Fruit fly (Drosophila melanogaster): ENCODE measurements around the gene CG13901.
A peak's percentile ranks its signal among the peaks of the same experiment; 100 is the strongest.

CG13901 gene

dm6 chr3L:881496-882235, 44.0 kb upstream of the CG13901 start, which contains the start of gene CG13907 (continued):
- no peak for TF ChIP-seq CkIIα-i1 (GFP tag; IDR thresholded peaks at IDR 0.05)
- no peak for TF ChIP-seq gsb-n (tag; optimal IDR thresholded peaks at IDR 0.05)
- no peak for TF ChIP-seq Atf-2 (GFP tag; optimal IDR thresholded peaks at IDR 0.05)
- no peak for TF ChIP-seq gsb (GFP tag; IDR thresholded peaks at IDR 0.05)
- TF ChIP-seq HLH4C (GFP tag; IDR thresholded peaks at IDR 0.05; ENCODE audit: partially characterized antibody), result 0 out of 3 replicates have a peak, but pooled peaks have one; percentile 26
- no peak for TF ChIP-seq ac (GFP tag; optimal IDR thresholded peaks at IDR 0.05)
- TF ChIP-seq dm (GFP tag; optimal IDR thresholded peaks at IDR 0.05), result no peak
- no peak for TF ChIP-seq h (optimal IDR thresholded peaks at IDR 0.05)
- no peak for TF ChIP-seq Scr (GFP tag; IDR thresholded peaks at IDR 0.05; ENCODE audit: partially characterized antibody)
- TF ChIP-seq Sry-β (GFP tag; optimal IDR thresholded peaks at IDR 0.05), result no peak
- TF ChIP-seq kay (GFP tag; optimal IDR thresholded peaks at IDR 0.05), result no peak
- peak; percentile 26 for TF ChIP-seq PHDP (tag; optimal IDR thresholded peaks at IDR 0.05)
- TF ChIP-seq ab (GFP tag; optimal IDR thresholded peaks at IDR 0.05), result no peak
- TF ChIP-seq Drgx (GFP tag; IDR thresholded peaks at IDR 0.05), result no peak
- TF ChIP-seq grn (GFP tag; optimal IDR thresholded peaks at IDR 0.05), result no peak
- no peak for TF ChIP-seq Fer3 (tag; optimal IDR thresholded peaks at IDR 0.05)
- TF ChIP-seq bigmax (GFP tag; optimal IDR thresholded peaks at IDR 0.05), result no peak
- TF ChIP-seq CG1603 (tag; optimal IDR thresholded peaks at IDR 0.05), result no peak
- TF ChIP-seq CG12071 (GFP tag; optimal IDR thresholded peaks at IDR 0.05), result peak; percentile 47
- no peak for TF ChIP-seq CG1233 (GFP tag; optimal IDR thresholded peaks at IDR 0.05)
- TF ChIP-seq ken (GFP tag; IDR thresholded peaks at IDR 0.05), result no peak
- TF ChIP-seq CTCF (GFP tag; optimal IDR thresholded peaks at IDR 0.05), result no peak
- TF ChIP-seq pros (GFP tag; optimal IDR thresholded peaks at IDR 0.05), result peak; percentile 99
- no peak for TF ChIP-seq CG6175 (GFP tag; IDR thresholded peaks at IDR 0.05)
- no peak for TF ChIP-seq CG15514 (GFP tag; optimal IDR thresholded peaks at IDR 0.05)
- no peak for TF ChIP-seq CG13123 (GFP tag; optimal IDR thresholded peaks at IDR 0.05)
- TF ChIP-seq cato (GFP tag; optimal IDR thresholded peaks at IDR 0.05; ENCODE audit: borderline replicate concordance), result no peak
- TF ChIP-seq CG8924 (tag; optimal IDR thresholded peaks at IDR 0.05), result no peak
- no peak for TF ChIP-seq CG30403 (GFP tag; optimal IDR thresholded peaks at IDR 0.05)
- TF ChIP-seq bcd (GFP tag; optimal IDR thresholded peaks at IDR 0.05), result no peak
- no peak for TF ChIP-seq CG11456 (GFP tag; IDR thresholded peaks at IDR 0.05)
- no peak for TF ChIP-seq CG43689 (GFP tag; IDR thresholded peaks at IDR 0.05)
- TF ChIP-seq NFAT (GFP tag; IDR thresholded peaks at IDR 0.05), result no peak
- no peak for TF ChIP-seq tgo (GFP tag; IDR thresholded peaks at IDR 0.05)
- peak; percentile 43; the same call in 1 of the 2 replicates for TF ChIP-seq CG13287 (GFP tag; IDR thresholded peaks at IDR 0.05; ENCODE audit: partially characterized antibody)
- no peak for TF ChIP-seq caup (GFP tag; optimal IDR thresholded peaks at IDR 0.05; ENCODE audit: severe bottlenecking)
- TF ChIP-seq NC2β (GFP tag; optimal IDR thresholded peaks at IDR 0.05), result no peak
- peak; percentile 43; the same call in 1 of the 2 replicates for TF ChIP-seq unc-4 (GFP tag; IDR thresholded peaks at IDR 0.05; ENCODE audit: partially characterized antibody)
- no peak for TF ChIP-seq btn (GFP tag; optimal IDR thresholded peaks at IDR 0.05)
- TF ChIP-seq CrebB (tag; optimal IDR thresholded peaks at IDR 0.05), result no peak
- TF ChIP-seq CG3065 (GFP tag; optimal IDR thresholded peaks at IDR 0.05), result no peak
- TF ChIP-seq CG9215 (GFP tag; IDR thresholded peaks at IDR 0.05), result no peak
- no peak for TF ChIP-seq CG8478 (optimal IDR thresholded peaks at IDR 0.05)
- no peak for TF ChIP-seq CG5245 (GFP tag; optimal IDR thresholded peaks at IDR 0.05)
- TF ChIP-seq klu (GFP tag; IDR thresholded peaks at IDR 0.05), result no peak
- no peak for TF ChIP-seq Lim3 (GFP tag; IDR thresholded peaks at IDR 0.05)
- TF ChIP-seq jing (GFP tag; optimal IDR thresholded peaks at IDR 0.05), result no peak
- no peak for TF ChIP-seq grau (tag; optimal IDR thresholded peaks at IDR 0.05)
- TF ChIP-seq schlank (tag; optimal IDR thresholded peaks at IDR 0.05), result no peak
- TF ChIP-seq CG15073 (GFP tag; optimal IDR thresholded peaks at IDR 0.05), result no peak
- TF ChIP-seq CG31441 (GFP tag; IDR thresholded peaks at IDR 0.05), result no peak
- TF ChIP-seq pita (GFP tag; optimal IDR thresholded peaks at IDR 0.05), result no peak

Measured in whole organism, embryonic.